Worm (Caenorhabditis elegans): ENCODE results near the gene C16C8.5.

DNA sequence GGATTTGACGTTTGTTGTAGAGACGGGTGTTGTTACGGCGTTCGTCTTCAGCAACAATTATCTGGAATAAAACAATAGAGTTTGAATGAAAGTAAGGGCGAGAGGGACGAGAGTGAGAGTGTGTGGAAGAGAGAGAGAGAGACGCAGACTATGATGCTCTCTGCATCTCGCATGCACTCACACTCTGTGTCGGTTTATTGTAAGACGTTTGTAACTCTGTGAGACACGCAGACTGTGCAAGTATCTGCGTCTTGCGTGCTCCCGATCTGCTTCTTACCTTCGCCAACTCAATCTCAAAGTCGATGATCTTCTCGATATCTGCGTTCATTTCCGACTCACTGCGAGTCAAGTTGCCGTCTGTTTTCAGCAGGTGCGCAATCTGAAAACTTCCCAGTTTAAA, 22.2 kb downstream of the C16C8.5 start:
- TF ChIP-seq zag-1 (tag; optimal IDR thresholded peaks at IDR 0.05), result no peak
- no peak for TF ChIP-seq ama-1 (optimal IDR thresholded peaks at IDR 0.05)
- no peak for TF ChIP-seq fos-1 (tag; optimal IDR thresholded peaks at IDR 0.05)
- TF ChIP-seq ceh-82 (tag; optimal IDR thresholded peaks at IDR 0.05), result no peak
- no peak for TF ChIP-seq elt-1 (tag; optimal IDR thresholded peaks at IDR 0.05)
- TF ChIP-seq unc-39 (tag; optimal IDR thresholded peaks at IDR 0.05), result no peak
- TF ChIP-seq snpc-4 (tag; optimal IDR thresholded peaks at IDR 0.05), result no peak
- no peak for TF ChIP-seq lsy-2 (tag; optimal IDR thresholded peaks at IDR 0.05)

Data from whole organism, L2 larva.